Worm (Caenorhabditis elegans): ENCODE results near the gene spig-10.

- TF ChIP-seq elt-1 (tag; optimal IDR thresholded peaks at IDR 0.05) = no peak
- no peak for TF ChIP-seq ztf-11 (tag; optimal IDR thresholded peaks at IDR 0.05)
These were observed 41.4 kb downstream of the spig-10 start, which contains the start of gene F20A1.8 for ce11 chrV:7047512-7047911.

Measured in whole organism, L2 larva.